Worm (Caenorhabditis elegans) whole organism, late embryonic: ENCODE measurements around the gene C50F7.3.

Source experiments
- ahr-1 ChIP-seq: sonication (generic microtip); optimal IDR thresholded peaks from 2 replicates; lab custom pipeline; 2016; ENCODE audit warnings: missing genetic modification characterization, missing compliant biosample characterization
- ceh-18 ChIP-seq: sonication (generic microtip); optimal IDR thresholded peaks from 2 replicates; lab custom pipeline; 2016; ENCODE audit warnings: missing genetic modification characterization, missing compliant biosample characterization
- ceh-22 ChIP-seq: sonication (generic microtip); optimal IDR thresholded peaks from 2 replicates; lab custom pipeline; 2017; ENCODE audit warnings: missing biosample characterization, missing genetic modification characterization
- ceh-30 ChIP-seq: fragments of 150-350 bp; optimal IDR thresholded peaks from 2 replicates; lab custom pipeline; 2014; ENCODE audit warnings: missing biosample characterization, missing genetic modification characterization
- ceh-31 ChIP-seq: sonication (generic microtip); optimal IDR thresholded peaks from 2 replicates; lab custom pipeline; 2016; ENCODE audit warnings: missing genetic modification characterization, missing compliant biosample characterization
- ceh-6 ChIP-seq: fragments of 200-800 bp; sonication (Bioruptor generic); optimal IDR thresholded peaks from 2 replicates; lab custom pipeline; 2018; ENCODE audit warnings: mild to moderate bottlenecking, missing genetic modification characterization, missing compliant biosample characterization
- ceh-9 ChIP-seq: sonication (generic microtip); optimal IDR thresholded peaks from 2 replicates; lab custom pipeline; 2016; ENCODE audit warnings: mild to moderate bottlenecking, missing genetic modification characterization, inconsistent platforms, missing compliant biosample characterization
- fkh-10 ChIP-seq: fragments of 150-350 bp; optimal IDR thresholded peaks from 2 replicates; lab custom pipeline; 2014; ENCODE audit warnings: missing biosample characterization, missing genetic modification reagents, missing genetic modification characterization
- hlh-13 ChIP-seq: fragments of 200-800 bp; sonication (Bioruptor generic); optimal IDR thresholded peaks from 2 replicates; lab custom pipeline; 2018; ENCODE audit warnings: mild to moderate bottlenecking, missing genetic modification characterization, missing compliant biosample characterization
- pha-4 ChIP-seq: fragments of 150-350 bp; optimal IDR thresholded peaks from 2 replicates; lab custom pipeline; 2018; ENCODE audit warnings: missing biosample characterization, missing genetic modification reagents, missing genetic modification characterization
- rnt-1 ChIP-seq: sonication (generic microtip); optimal IDR thresholded peaks from 2 replicates; lab custom pipeline; 2016; ENCODE audit warnings: missing genetic modification characterization, missing compliant biosample characterization
- sox-4 ChIP-seq: sonication (generic microtip); optimal IDR thresholded peaks from 2 replicates; lab custom pipeline; 2017; ENCODE audit warnings: mild to moderate bottlenecking, missing genetic modification characterization, inconsistent platforms, missing compliant biosample characterization
- unc-42 ChIP-seq: sonication (generic microtip); optimal IDR thresholded peaks from 2 replicates; lab custom pipeline; 2016; ENCODE audit warnings: missing genotype, missing genetic modification characterization, missing compliant biosample characterization

Gene C50F7.3

DNA sequence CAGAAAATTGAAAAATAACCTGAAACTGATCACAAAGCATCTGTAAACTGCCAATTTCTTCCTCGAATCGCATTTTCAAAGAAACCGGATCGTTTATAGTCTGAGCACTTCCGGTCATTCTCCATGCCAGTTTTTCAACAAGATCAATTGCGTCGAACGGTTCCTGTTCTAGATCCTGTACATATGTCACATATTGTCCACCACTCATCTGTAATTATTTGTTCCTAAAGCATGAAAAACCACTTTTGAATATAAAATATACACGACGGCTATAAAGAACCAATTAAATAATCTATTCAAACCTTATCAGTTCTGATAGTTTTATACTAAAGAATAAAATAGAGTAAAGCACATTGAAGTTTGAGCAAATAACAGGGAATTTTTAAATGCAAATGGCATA, 50.2 kb downstream of the C50F7.3 start, which contains the start of gene sec-10:
Gene sec-10, minus strand, starts transcription at position 208 of the 400 bp plus-strand sequence.
- TF ChIP-seq ceh-18 = no peak
- TF ChIP-seq ahr-1 (tag; lab: Kevin White, UChicago) = no peak
- no peak for TF ChIP-seq ceh-9 (tag; lab: Kevin White, UChicago)
- no peak for TF ChIP-seq hlh-13 (GFP tag; lab: Kevin White, UChicago)
- TF ChIP-seq fkh-10 (GFP tag; lab: Kevin White, UChicago) = no peak
- TF ChIP-seq ceh-30 (tag; lab: Kevin White, UChicago) = no peak
- no peak for TF ChIP-seq ceh-31 (tag; lab: Kevin White, UChicago)
- TF ChIP-seq sox-4 (tag; lab: Kevin White, UChicago) = no peak
- no peak for TF ChIP-seq ceh-6 (GFP tag; lab: Kevin White, UChicago)
- no peak for TF ChIP-seq rnt-1 (tag; lab: Kevin White, UChicago)
- TF ChIP-seq pha-4 (tag; lab: Kevin White, UChicago) = no peak
- no peak for TF ChIP-seq unc-42 (tag; lab: Kevin White, UChicago)
- no peak for TF ChIP-seq ceh-22 (tag; lab: Kevin White, UChicago)
